Worm (Caenorhabditis elegans): ENCODE measurements around the gene clec-139.

Gene clec-139

ce11 chrII:4581090-4581489, 40.5 kb downstream of the clec-139 start:
- no peak for TF ChIP-seq nhr-12 (tag; optimal IDR thresholded peaks at IDR 0.05)
- no peak for TF ChIP-seq nhr-90 (tag; optimal IDR thresholded peaks at IDR 0.05; ENCODE audit: poor library complexity)
- no peak for TF ChIP-seq dpl-1 (GFP tag; optimal IDR thresholded peaks at IDR 0.05)
- no peak for TF ChIP-seq isw-1 (GFP tag; IDR thresholded peaks at IDR 0.05)
- TF ChIP-seq fos-1 (tag; optimal IDR thresholded peaks at IDR 0.05) = no peak
- no peak for TF ChIP-seq lin-14 (GFP tag; optimal IDR thresholded peaks at IDR 0.05)
- no peak for TF ChIP-seq sox-4 (tag; optimal IDR thresholded peaks at IDR 0.05)
- no peak for TF ChIP-seq lin-15B (tag; optimal IDR thresholded peaks at IDR 0.05)
- no peak for TF ChIP-seq rnt-1 (tag; optimal IDR thresholded peaks at IDR 0.05)
- TF ChIP-seq egl-27 (tag; optimal IDR thresholded peaks at IDR 0.05) = no peak
- TF ChIP-seq unc-62 (GFP tag; optimal IDR thresholded peaks at IDR 0.05) = no peak
- no peak for TF ChIP-seq mep-1 (tag; optimal IDR thresholded peaks at IDR 0.05)
- TF ChIP-seq alr-1 (tag; optimal IDR thresholded peaks at IDR 0.05; ENCODE audit: borderline replicate concordance) = no peak
- TF ChIP-seq dsc-1 (tag; optimal IDR thresholded peaks at IDR 0.05) = no peak
- no peak for TF ChIP-seq nhr-11 (tag; optimal IDR thresholded peaks at IDR 0.05)
- TF ChIP-seq lin-13 (GFP tag; optimal IDR thresholded peaks at IDR 0.05) = no peak
- no peak for TF ChIP-seq zip-4 (GFP tag; optimal IDR thresholded peaks at IDR 0.05)
- no peak for TF ChIP-seq elt-3 (tag; optimal IDR thresholded peaks at IDR 0.05)
- TF ChIP-seq nhr-237 (tag; optimal IDR thresholded peaks at IDR 0.05) = no peak

ce11 chrII:4579920-4580474, 41.6 kb downstream of the clec-139 start:
- TF ChIP-seq hlh-4 (tag; optimal IDR thresholded peaks at IDR 0.05) (no peak), ets-5 (GFP tag; IDR thresholded peaks at IDR 0.05) (no peak), mab-9 (GFP tag; IDR thresholded peaks at IDR 0.05) (no peak), zag-1 (tag; optimal IDR thresholded peaks at IDR 0.05) (no peak), nhr-84 (tag; optimal IDR thresholded peaks at IDR 0.05) (no peak), blmp-1 (tag; optimal IDR thresholded peaks at IDR 0.05) (no peak), tbx-2 (tag; optimal IDR thresholded peaks at IDR 0.05) (no peak), egl-27 (tag; optimal IDR thresholded peaks at IDR 0.05) (no peak), tlp-1 (tag; optimal IDR thresholded peaks at IDR 0.05) (no peak), ceh-82 (tag; optimal IDR thresholded peaks at IDR 0.05) (no peak), hlh-17 (GFP tag; optimal IDR thresholded peaks at IDR 0.05; ENCODE audit: borderline replicate concordance) (no peak), xbp-1 (tag; optimal IDR thresholded peaks at IDR 0.05) (no peak), lir-3 (tag; optimal IDR thresholded peaks at IDR 0.05; ENCODE audit: poor library complexity) (no peak), fkh-10 (GFP tag; optimal IDR thresholded peaks at IDR 0.05) (no peak), irx-1 (tag; optimal IDR thresholded peaks at IDR 0.05) (no peak), jun-1 (tag; optimal IDR thresholded peaks at IDR 0.05) (no peak), Y116A8C.19 (tag; optimal IDR thresholded peaks at IDR 0.05; ENCODE audit: borderline replicate concordance) (no peak), isw-1 (GFP tag; IDR thresholded peaks at IDR 0.05) (no peak), pag-3 (tag; optimal IDR thresholded peaks at IDR 0.05; ENCODE audit: borderline replicate concordance, insufficient read depth) (no peak), C34B4.2 (tag; optimal IDR thresholded peaks at IDR 0.05) (no peak)

- TF ChIP-seq unc-30 (tag; optimal IDR thresholded peaks at IDR 0.05) = no peak
- TF ChIP-seq lin-14 (GFP tag; optimal IDR thresholded peaks at IDR 0.05) = peak; percentile 28
- no peak for TF ChIP-seq xbp-1 (tag; optimal IDR thresholded peaks at IDR 0.05)
These were observed 42.2 kb downstream of the clec-139 start for ce11 chrII:4579375-4579774.

Data from whole organism, L1 larva.